Fruit fly (Drosophila melanogaster): ENCODE measurements around the gene Pldn.

Gene Pldn

DNA sequence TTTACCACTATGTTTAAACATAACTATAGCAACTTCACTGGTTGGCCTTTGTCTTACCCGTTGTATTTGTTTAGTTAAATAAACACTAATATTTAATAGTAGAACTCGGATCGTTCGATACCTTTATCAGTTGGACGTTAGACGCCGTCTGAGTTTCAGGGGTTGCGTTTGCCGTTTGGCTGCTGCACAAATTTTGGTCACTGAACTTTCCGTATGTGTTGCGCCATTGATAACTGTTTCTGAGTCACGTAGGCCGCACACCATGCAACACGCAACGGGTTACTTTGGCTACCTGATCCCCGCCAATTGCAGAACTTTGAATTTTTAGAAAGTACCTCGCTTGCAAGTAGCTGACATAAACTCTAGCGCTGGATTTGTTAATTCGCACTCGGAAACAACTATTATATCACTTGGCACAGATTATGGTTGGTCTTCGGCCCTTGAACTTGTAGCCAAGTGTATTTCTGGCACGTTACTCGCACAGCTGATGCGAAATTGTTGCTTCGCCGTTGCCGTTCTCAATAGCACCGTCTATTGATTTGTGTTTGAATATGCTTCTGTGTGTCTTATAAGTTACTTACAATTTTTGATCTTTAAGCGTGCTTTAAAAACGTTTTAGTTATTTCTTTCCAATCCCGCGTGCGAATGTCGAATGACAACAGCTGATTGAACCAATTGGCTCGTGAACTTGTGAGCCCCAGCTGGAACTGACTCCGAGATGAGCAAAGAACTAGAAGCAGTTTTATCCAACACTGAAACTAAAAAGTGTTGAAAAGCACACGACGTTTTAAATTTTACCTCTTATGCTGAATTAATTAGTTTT, 5.3 kb upstream of the Pldn start, which contains the start of gene Dph1 (continued):
- peak; percentile 73 for TF ChIP-seq CG30431 (GFP tag; optimal IDR thresholded peaks at IDR 0.05)
- TF ChIP-seq Dip3 (GFP tag; optimal IDR thresholded peaks at IDR 0.05), result peak; percentile 77
- peak; percentile 76 for TF ChIP-seq H15 (GFP tag; IDR thresholded peaks at IDR 0.05)
- TF ChIP-seq eyg (GFP tag; optimal IDR thresholded peaks at IDR 0.05), result peak; percentile 80
- TF ChIP-seq CG9727 (GFP tag; optimal IDR thresholded peaks at IDR 0.05), result peak; percentile 90
- TF ChIP-seq MBD-R2 (GFP tag; IDR thresholded peaks at IDR 0.05), result peak; percentile 70
- TF ChIP-seq Atf6 (GFP tag; IDR thresholded peaks at IDR 0.05), result peak; percentile 82
- peak; percentile 79 for TF ChIP-seq NC2α (GFP tag; optimal IDR thresholded peaks at IDR 0.05)
- peak; percentile 74 for TF ChIP-seq CG31365 (tag; optimal IDR thresholded peaks at IDR 0.05)
- TF ChIP-seq CG4730 (GFP tag; IDR thresholded peaks at IDR 0.05), result peak; percentile 72
- peak; percentile 91 for TF ChIP-seq CG17328 (GFP tag; IDR thresholded peaks at IDR 0.05)
- peak; percentile 98 for TF ChIP-seq sens (GFP tag)
- TF ChIP-seq Awh (GFP tag; IDR thresholded peaks at IDR 0.05), result peak; percentile 85
- TF ChIP-seq CG32532 (GFP tag; IDR thresholded peaks at IDR 0.05), result peak; percentile 90
- peak; percentile 78 for TF ChIP-seq CG4820 (GFP tag; optimal IDR thresholded peaks at IDR 0.05)
- peak; percentile 82 for TF ChIP-seq slp2 (GFP tag; optimal IDR thresholded peaks at IDR 0.05)
- peak; percentile 68 for TF ChIP-seq CG16779 (GFP tag; IDR thresholded peaks at IDR 0.05)
- peak; percentile 57; the same call in 1 of the 2 replicates for TF ChIP-seq dati (GFP tag; IDR thresholded peaks at IDR 0.05)
- peak; percentile 93 for TF ChIP-seq CG1603 (tag; optimal IDR thresholded peaks at IDR 0.05)
- TF ChIP-seq stc (GFP tag; IDR thresholded peaks at IDR 0.05), result peak; percentile 92
- TF ChIP-seq D19B (GFP tag; optimal IDR thresholded peaks at IDR 0.05), result peak; percentile 65
- peak; percentile 81 for TF ChIP-seq Blimp-1 (GFP tag; optimal IDR thresholded peaks at IDR 0.05)
- no peak for TF ChIP-seq z (GFP tag; IDR thresholded peaks at IDR 0.05)
- no peak for TF ChIP-seq h (optimal IDR thresholded peaks at IDR 0.05)
- TF ChIP-seq CG15269 (tag; optimal IDR thresholded peaks at IDR 0.05), result peak; percentile 84
- no peak for TF ChIP-seq Dfd (GFP tag; optimal IDR thresholded peaks at IDR 0.05)
- peak; percentile 42 for TF ChIP-seq CG1647 (GFP tag; optimal IDR thresholded peaks at IDR 0.05)
- peak; percentile 89 for TF ChIP-seq CG11504 (tag; optimal IDR thresholded peaks at IDR 0.05)
- TF ChIP-seq dpn (GFP tag; optimal IDR thresholded peaks at IDR 0.05), result peak; percentile 82 to 88
- peak; percentile 49 for TF ChIP-seq CG18476 (GFP tag; optimal IDR thresholded peaks at IDR 0.05)
- TF ChIP-seq trem (tag; optimal IDR thresholded peaks at IDR 0.05), result peak; percentile 59
- no peak for TF ChIP-seq nerfin-2 (GFP tag; IDR thresholded peaks at IDR 0.05; ENCODE audit: partially characterized antibody)
- peak; percentile 88 for TF ChIP-seq chm (GFP tag; IDR thresholded peaks at IDR 0.05)
- TF ChIP-seq CG4360 (GFP tag; IDR thresholded peaks at IDR 0.05), result peak; percentile 61
- peak; percentile 65 for TF ChIP-seq CG6254 (GFP tag; optimal IDR thresholded peaks at IDR 0.05)
- peak; percentile 100 for TF ChIP-seq CG15514 (GFP tag; optimal IDR thresholded peaks at IDR 0.05)
- peak; percentile 40; the same call in 1 of the 2 replicates for TF ChIP-seq al (GFP tag; IDR thresholded peaks at IDR 0.05)
- TF ChIP-seq Hr39 (optimal IDR thresholded peaks at IDR 0.05), result no peak
- TF ChIP-seq ATbp (GFP tag; optimal IDR thresholded peaks at IDR 0.05), result peak; percentile 88
- TF ChIP-seq ara (GFP tag; IDR thresholded peaks at IDR 0.05), result peak; percentile 78
- 0 out of 4 replicates have a peak, but pooled peaks have one; percentile 34 for TF ChIP-seq chinmo (GFP tag; IDR thresholded peaks at IDR 0.05; ENCODE audit: partially characterized antibody)
- TF ChIP-seq slou (GFP tag; optimal IDR thresholded peaks at IDR 0.05), result peak; percentile 58
- no peak for TF ChIP-seq CG7963 (GFP tag; IDR thresholded peaks at IDR 0.05; ENCODE audit: partially characterized antibody)
- TF ChIP-seq HmgD (GFP tag; optimal IDR thresholded peaks at IDR 0.05), result peak; percentile 61
- no peak for TF ChIP-seq ato (GFP tag; IDR thresholded peaks at IDR 0.05; ENCODE audit: partially characterized antibody)
- peak; percentile 68; the same call in 1 of the 2 replicates for TF ChIP-seq danr (GFP tag; IDR thresholded peaks at IDR 0.05)
- TF ChIP-seq gt (GFP tag; IDR thresholded peaks at IDR 0.05), result peak; percentile 74
- TF ChIP-seq CG14441 (GFP tag; IDR thresholded peaks at IDR 0.05), result peak; percentile 90
- TF ChIP-seq CG8281 (tag; optimal IDR thresholded peaks at IDR 0.05), result peak; percentile 57
- TF ChIP-seq usp (GFP tag; optimal IDR thresholded peaks at IDR 0.05), result no peak

Data from whole organism, embryonic.